Fruit fly (Drosophila melanogaster) Kc167 (cell line): ENCODE data around the gene CG13708.

ENCODE experiments used
- Myc ChIP-seq: fragments of >200 bp; optimal IDR thresholded peaks from 2 replicates; lab custom pipeline; 2017; ENCODE audit warnings: missing external identifiers
- insv ChIP-seq: fragments of >200 bp; optimal IDR thresholded peaks from 3 replicates; lab custom pipeline; 2018; ENCODE audit warnings: missing external identifiers

dm6 chr3L:4844792-4845191 is 11.4 kb upstream of the CG13708 start:
- no peak for TF ChIP-seq Myc
- no peak for TF ChIP-seq insv
